Worm (Caenorhabditis elegans): ENCODE measurements around the gene F25H9.6.

ce11 chrV:13426764-13427163, 41.4 kb downstream of the F25H9.6 start, which contains the start of gene srd-18:
- TF ChIP-seq tab-1 (GFP tag; IDR thresholded peaks at IDR 0.05) = no peak
- no peak for TF ChIP-seq med-1 (GFP tag; optimal IDR thresholded peaks at IDR 0.05; ENCODE audit: insufficient read depth)
- TF ChIP-seq ztf-23 (GFP tag; IDR thresholded peaks at IDR 0.05) = no peak
- TF ChIP-seq cog-1 (tag; optimal IDR thresholded peaks at IDR 0.05) = no peak
- TF ChIP-seq klf-2 (GFP tag; conservative IDR thresholded peaks at IDR 0.05) = no peak
